Worm (Caenorhabditis elegans) whole organism, early embryonic: ENCODE data around the gene abts-2.

ENCODE experiments used
- ama-1 ChIP-seq: fragments of 150-350 bp; optimal IDR thresholded peaks from 2 replicates; lab custom pipeline; 2014
- ets-7 ChIP-seq: sonication (generic microtip); optimal IDR thresholded peaks from 2 replicates; lab custom pipeline; 2016; ENCODE audit warnings: missing genotype, missing genetic modification characterization, missing compliant biosample characterization
- pes-1 ChIP-seq: fragments of 200-800 bp; sonication (Bioruptor generic); IDR thresholded peaks from 2 replicates; pipeline ENCODE4 v1.3.6; 2022; ENCODE audit warnings: missing genetic modification reagents, missing genetic modification characterization, missing compliant biosample characterization

- no peak for TF ChIP-seq pes-1 (GFP tag; lab: Robert Waterston, UW)
- TF ChIP-seq ama-1 (lab: Kevin White, UChicago), result no peak
- TF ChIP-seq ets-7 (tag; lab: Kevin White, UChicago), result no peak
These were observed 21.5 kb downstream of the abts-2 start for ce11 chrX:11606815-11607499.
